Fruit fly (Drosophila melanogaster): ENCODE measurements around the gene GILT1.

The GILT1 gene

dm6 chr3R:13412704-13413103, 11.0 kb upstream of the GILT1 start (continued):
- TF ChIP-seq CG6276 (GFP tag; optimal IDR thresholded peaks at IDR 0.05) = peak; percentile 50
- TF ChIP-seq topi (GFP tag; optimal IDR thresholded peaks at IDR 0.05) = no peak
- TF ChIP-seq CG31627 (GFP tag; optimal IDR thresholded peaks at IDR 0.05) = no peak
- no peak for TF ChIP-seq dsx (GFP tag; optimal IDR thresholded peaks at IDR 0.05; ENCODE audit: poor library complexity, severe bottlenecking)
- TF ChIP-seq CG6792 (GFP tag; optimal IDR thresholded peaks at IDR 0.05) = no peak
- no peak for TF ChIP-seq esn (GFP tag; optimal IDR thresholded peaks at IDR 0.05)
- no peak for TF ChIP-seq CG16779 (tag; optimal IDR thresholded peaks at IDR 0.05)
- no peak for TF ChIP-seq Sox15 (GFP tag; optimal IDR thresholded peaks at IDR 0.05)
- TF ChIP-seq fkh (GFP tag; optimal IDR thresholded peaks at IDR 0.05) = no peak
- TF ChIP-seq fd59A (GFP tag; optimal IDR thresholded peaks at IDR 0.05) = no peak
- TF ChIP-seq Blimp-1 (GFP tag; optimal IDR thresholded peaks at IDR 0.05) = no peak
- no peak for TF ChIP-seq Sox102F (GFP tag; optimal IDR thresholded peaks at IDR 0.05)

dm6 chr3R:13406898-13407297, 5.2 kb upstream of the GILT1 start, which contains the start of gene yellow-e2:
TSS of gene yellow-e2 (minus strand) at chr3R:13406998.
- TF ChIP-seq Eip78C (GFP tag) (peak; percentile 1), CG16779 (tag; optimal IDR thresholded peaks at IDR 0.05) (no peak), fkh (GFP tag; optimal IDR thresholded peaks at IDR 0.05) (no peak), CG32006 (GFP tag; optimal IDR thresholded peaks at IDR 0.05) (no peak), dsx (GFP tag; optimal IDR thresholded peaks at IDR 0.05; ENCODE audit: poor library complexity, severe bottlenecking) (peak; percentile 23), OdsH (GFP tag; optimal IDR thresholded peaks at IDR 0.05) (no peak), acj6 (GFP tag; optimal IDR thresholded peaks at IDR 0.05) (no peak), Hr4 (GFP tag; optimal IDR thresholded peaks at IDR 0.05) (no peak), CG11902 (GFP tag; optimal IDR thresholded peaks at IDR 0.05) (no peak), svp (GFP tag) (peak; percentile 55), dac (GFP tag; optimal IDR thresholded peaks at IDR 0.05) (no peak)

dm6 chr3R:13404841-13405441, 3.3 kb upstream of the GILT1 start, which contains the start of gene yellow-e3:
TSS of gene yellow-e3 (minus strand) at chr3R:13404870.
- TF ChIP-seq CG16779 (tag; optimal IDR thresholded peaks at IDR 0.05) (no peak), fd59A (GFP tag; optimal IDR thresholded peaks at IDR 0.05) (no peak), CG31627 (GFP tag; optimal IDR thresholded peaks at IDR 0.05) (no peak), CG4318 (GFP tag; optimal IDR thresholded peaks at IDR 0.05) (no peak), eg (GFP tag; IDR thresholded peaks at IDR 0.05) (no peak), acj6 (GFP tag; optimal IDR thresholded peaks at IDR 0.05) (no peak), CG3032 (tag; optimal IDR thresholded peaks at IDR 0.05) (no peak)

- peak; percentile 98 for TF ChIP-seq fkh (GFP tag; optimal IDR thresholded peaks at IDR 0.05)
- peak; percentile 13 for TF ChIP-seq Hr39 (GFP tag; optimal IDR thresholded peaks at IDR 0.05)
- TF ChIP-seq lz (GFP tag; optimal IDR thresholded peaks at IDR 0.05) = peak; percentile 3
- TF ChIP-seq CG3032 (tag; optimal IDR thresholded peaks at IDR 0.05) = peak; percentile 24
- no peak for TF ChIP-seq CG6276 (GFP tag; optimal IDR thresholded peaks at IDR 0.05)
These were observed 1.4 kb upstream of the GILT1 start, which contains the start of gene Dpm3 for dm6 chr3R:13403032-13403459. TSS of gene Dpm3 (minus strand) at chr3R:13403051.

dm6 chr3R:13400902-13401721, 550 bp downstream of the GILT1 start:
- TF ChIP-seq eg (GFP tag; IDR thresholded peaks at IDR 0.05) (peak; percentile 85; the same call in 2 of the 3 replicates), cyc (GFP tag; optimal IDR thresholded peaks at IDR 0.05) (peak; percentile 89), Ets96B (tag; optimal IDR thresholded peaks at IDR 0.05) (peak; percentile 93), fd59A (GFP tag; optimal IDR thresholded peaks at IDR 0.05) (peak; percentile 91), CG3919 (GFP tag; optimal IDR thresholded peaks at IDR 0.05) (peak; percentile 91), CG11762 (GFP tag; optimal IDR thresholded peaks at IDR 0.05; ENCODE audit: insufficient read depth) (peak; percentile 83), CG11294 (GFP tag; IDR thresholded peaks at IDR 0.05) (peak; percentile 74), fd85E (GFP tag; optimal IDR thresholded peaks at IDR 0.05) (peak; percentile 74), Ets21C (GFP tag; optimal IDR thresholded peaks at IDR 0.05) (peak; percentile 90), Eip75B (GFP tag; optimal IDR thresholded peaks at IDR 0.05) (peak; percentile 97), Gug (GFP tag; IDR thresholded peaks at IDR 0.05) (peak; percentile 81), pdm3 (GFP tag; optimal IDR thresholded peaks at IDR 0.05) (peak; percentile 97), CG10669 (GFP tag; optimal IDR thresholded peaks at IDR 0.05) (peak; percentile 94), ss (GFP tag; optimal IDR thresholded peaks at IDR 0.05) (peak; percentile 91 to 93), Lpt (GFP tag; optimal IDR thresholded peaks at IDR 0.05) (peak; percentile 80), salr (GFP tag; optimal IDR thresholded peaks at IDR 0.05) (peak; percentile 85 to 95), CG6854 (GFP tag; optimal IDR thresholded peaks at IDR 0.05) (peak; percentile 68), CG8632 (GFP tag; optimal IDR thresholded peaks at IDR 0.05) (peak; percentile 96)

Data from whole organism, prepupa.